Worm (Caenorhabditis elegans) whole organism, young adult: ENCODE measurements around the gene swm-1.

Source experiments
- B0019.2 ChIP-seq: fragments of 200-800 bp; sonication (Bioruptor generic); conservative IDR thresholded peaks from 2 replicates; pipeline ENCODE4 v1.3.6; 2022; ENCODE audit warnings: missing genetic modification reagents, missing genetic modification characterization, missing compliant biosample characterization
- B0035.1 ChIP-seq: sonication (generic microtip); optimal IDR thresholded peaks from 2 replicates; lab custom pipeline; 2016; ENCODE audit warnings: missing genetic modification characterization, mild to moderate bottlenecking, missing compliant biosample characterization, missing genotype, missing genetic modification reagents
- F22D6.2 ChIP-seq: sonication (generic microtip); optimal IDR thresholded peaks from 2 replicates; lab custom pipeline; 2016; ENCODE audit warnings: mild to moderate bottlenecking, missing genetic modification characterization, missing compliant biosample characterization
- ama-1 ChIP-seq, 3 experiments: fragments of 150-350 bp in 1 of 3; sonication (generic microtip) in 2 of 3; optimal IDR thresholded peaks; 2 replicates each; lab custom pipeline; 2014 to 2018; ENCODE audit warnings: missing biosample characterization in 2 of 3, missing genetic modification characterization in 2 of 3, missing genetic modification reagents in 2 of 3
- attf-5 ChIP-seq: fragments of 200-800 bp; sonication (Bioruptor generic); optimal IDR thresholded peaks from 2 replicates; lab custom pipeline; 2018; ENCODE audit warnings: mild to moderate bottlenecking, missing genetic modification characterization, missing compliant biosample characterization
- let-607 ChIP-seq, 2 experiments: fragments of 200-800 bp in 1 of 2; sonication (Bioruptor generic) in 1 of 2; sonication (generic microtip) in 1 of 2; optimal IDR thresholded peaks; 2 replicates each; lab custom pipeline; 2016 to 2018; ENCODE audit warnings: mild to moderate bottlenecking in 2 of 2, missing compliant biosample characterization in 2 of 2, missing genetic modification characterization in 2 of 2, moderate library complexity in 2 of 2, missing genotype in 1 of 2
- lin-26 ChIP-seq: fragments of 200-800 bp; sonication (Bioruptor generic); IDR thresholded peaks from 2 replicates; pipeline ENCODE4 v1.3.6; 2022; ENCODE audit warnings: missing genetic modification reagents, missing genetic modification characterization, missing compliant biosample characterization
- mcd-1 ChIP-seq: fragments of 200-800 bp; sonication (Bioruptor generic); IDR thresholded peaks from 2 replicates; pipeline ENCODE4 v1.3.6; 2022; ENCODE audit warnings: missing genetic modification reagents, missing genetic modification characterization, missing compliant biosample characterization
- sea-2 ChIP-seq: fragments of 200-800 bp; sonication (Bioruptor generic); IDR thresholded peaks from 2 replicates; pipeline ENCODE4 v1.3.6; 2022; ENCODE audit warnings: missing genetic modification characterization, missing compliant biosample characterization
- snpc-4 ChIP-seq, 5 experiments: fragments of 150-350 bp in 1 of 5; sonication (generic microtip) in 4 of 5; optimal IDR thresholded peaks; 2 replicates each; lab custom pipeline; 2014 to 2018; ENCODE audit warnings: missing genetic modification characterization in 5 of 5, missing biosample characterization in 3 of 5, antibody characterized with exemption in 2 of 5, mild to moderate bottlenecking in 2 of 5, missing compliant biosample characterization in 2 of 5, missing genotype in 2 of 5, moderate library complexity in 2 of 5, missing genetic modification reagents in 1 of 5
- unc-130 ChIP-seq: sonication (generic microtip); optimal IDR thresholded peaks from 2 replicates; lab custom pipeline; 2016; ENCODE audit warnings: missing genetic modification reagents, missing genetic modification characterization, missing compliant biosample characterization
- zfh-2 ChIP-seq: fragments of 200-800 bp; sonication (Bioruptor generic); conservative IDR thresholded peaks from 2 replicates; pipeline ENCODE4 v1.3.6; 2022; ENCODE audit warnings: missing genetic modification reagents, missing genetic modification characterization, missing compliant biosample characterization

- TF ChIP-seq unc-130 (GFP tag; lab: Kevin White, UChicago) (no peak), attf-5 (GFP tag; lab: Kevin White, UChicago) (no peak), sea-2 (no peak), snpc-4 (GFP tag; optimal IDR thresholded peaks at IDR 0.05; lab: Kevin White, UChicago) (no peak), snpc-4 (tag; optimal IDR thresholded peaks at IDR 0.05; lab: Kevin White, UChicago) (no peak), B0035.1 (tag; lab: Kevin White, UChicago) (no peak), let-607 (tag; optimal IDR thresholded peaks at IDR 0.05; lab: Kevin White, UChicago) (no peak), lin-26 (no peak), zfh-2 (GFP tag; lab: Robert Waterston, UW) (no peak), mcd-1 (GFP tag; lab: Robert Waterston, UW) (no peak), F22D6.2 (no peak), B0019.2 (GFP tag; lab: Robert Waterston, UW) (no peak), ama-1 (optimal IDR thresholded peaks at IDR 0.05; lab: Kevin White, UChicago) (no peak), ama-1 (GFP tag; optimal IDR thresholded peaks at IDR 0.05; lab: Kevin White, UChicago) (no peak)
Measured at ce11 chrV:9078067-9078581, 23.5 kb upstream of the swm-1 start.
